Worm (Caenorhabditis elegans): Measurements from ENCODE around the gene col-115.

DNA sequence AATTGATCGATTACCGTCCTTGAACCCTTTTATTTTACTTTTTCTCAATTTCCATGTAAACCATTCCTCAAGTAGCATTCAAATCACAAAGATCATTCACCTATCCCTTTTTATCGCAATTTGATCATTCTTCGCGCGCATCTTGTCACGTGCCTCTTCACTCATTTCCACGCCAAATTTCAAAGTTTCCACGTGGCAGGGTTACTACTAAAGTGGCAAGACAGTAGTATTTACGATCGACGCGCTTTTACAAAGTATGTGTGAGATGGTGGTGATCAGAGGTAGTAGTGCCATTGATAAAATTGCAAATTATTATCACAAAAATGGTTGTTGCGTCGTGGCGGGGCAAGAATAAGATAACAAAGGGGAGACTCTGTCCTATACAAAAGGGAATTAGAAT is 39.9 kb downstream of the col-115 start:
- no peak for TF ChIP-seq pqm-1 (tag; optimal IDR thresholded peaks at IDR 0.05)
- no peak for TF ChIP-seq pha-4 (tag; optimal IDR thresholded peaks at IDR 0.05)
- TF ChIP-seq C08G9.2 (tag; optimal IDR thresholded peaks at IDR 0.05), result no peak
- no peak for TF ChIP-seq tbx-7 (tag; optimal IDR thresholded peaks at IDR 0.05)
- TF ChIP-seq hlh-30 (tag; optimal IDR thresholded peaks at IDR 0.05; ENCODE audit: insufficient read depth), result peak; percentile 28
- no peak for TF ChIP-seq sox-2 (GFP tag; IDR thresholded peaks at IDR 0.05)
- TF ChIP-seq ceh-18 (tag; optimal IDR thresholded peaks at IDR 0.05), result no peak
- TF ChIP-seq madf-2 (tag; optimal IDR thresholded peaks at IDR 0.05), result no peak
- TF ChIP-seq ahr-1 (tag; optimal IDR thresholded peaks at IDR 0.05), result no peak
- no peak for TF ChIP-seq nhr-232 (tag; optimal IDR thresholded peaks at IDR 0.05)
- TF ChIP-seq fax-1 (tag; optimal IDR thresholded peaks at IDR 0.05), result no peak
- no peak for TF ChIP-seq K02D7.2 (tag; optimal IDR thresholded peaks at IDR 0.05)
- no peak for TF ChIP-seq unc-55 (GFP tag; optimal IDR thresholded peaks at IDR 0.05)
- no peak for TF ChIP-seq nhr-11 (tag; optimal IDR thresholded peaks at IDR 0.05)

Data from whole organism, late embryonic.